Worm (Caenorhabditis elegans) whole organism, young adult: Measurements from ENCODE around the gene D2096.9.
A peak's percentile ranks its signal among the peaks of the same experiment; 100 is the strongest.

Experiments used
- ZK185.1 ChIP-seq: sonication (generic microtip); optimal IDR thresholded peaks from 2 replicates; lab custom pipeline; 2016; ENCODE audit warnings: mild to moderate bottlenecking, missing genetic modification characterization, missing compliant biosample characterization; ENCODE audit not compliant: poor library complexity, severe bottlenecking
- egl-18 ChIP-seq: fragments of 200-800 bp; sonication (Bioruptor generic); IDR thresholded peaks from 2 replicates; pipeline ENCODE4 v1.3.6; 2022; ENCODE audit warnings: missing genetic modification reagents, missing genetic modification characterization, missing compliant biosample characterization
- egl-44 ChIP-seq: fragments of 200-800 bp; sonication (Bioruptor generic); IDR thresholded peaks from 2 replicates; pipeline ENCODE4 v1.3.6; 2022; ENCODE audit warnings: missing genetic modification reagents, missing genetic modification characterization, missing compliant biosample characterization
- ets-4 ChIP-seq: fragments of 200-800 bp; sonication (Bioruptor generic); optimal IDR thresholded peaks from 2 replicates; lab custom pipeline; 2018; ENCODE audit warnings: mild to moderate bottlenecking, missing genetic modification characterization, missing compliant biosample characterization
- hmg-1.2 ChIP-seq: fragments of 200-800 bp; sonication (Bioruptor generic); IDR thresholded peaks from 2 replicates; pipeline ENCODE4 v1.3.6; 2022; ENCODE audit warnings: missing genetic modification reagents, missing genetic modification characterization, missing compliant biosample characterization
- lir-1 ChIP-seq: fragments of 200-800 bp; sonication (Bioruptor generic); conservative IDR thresholded peaks from 2 replicates; pipeline ENCODE4 v1.3.6; 2022; ENCODE audit warnings: missing genetic modification reagents, missing genetic modification characterization, missing compliant biosample characterization
- lsy-27 ChIP-seq: sonication (generic microtip); optimal IDR thresholded peaks from 2 replicates; lab custom pipeline; 2017; ENCODE audit warnings: missing genetic modification characterization, mild to moderate bottlenecking, missing compliant biosample characterization, antibody characterized with exemption, missing genotype, borderline replicate concordance; ENCODE audit not compliant: insufficient read depth
- nhr-80 ChIP-seq: sonication (generic microtip); optimal IDR thresholded peaks from 2 replicates; lab custom pipeline; 2016; ENCODE audit warnings: missing genetic modification characterization, missing compliant biosample characterization
- sptf-2 ChIP-seq: fragments of 200-800 bp; sonication (Bioruptor generic); optimal IDR thresholded peaks from 2 replicates; lab custom pipeline; 2018; ENCODE audit warnings: mild to moderate bottlenecking, missing genetic modification characterization, missing compliant biosample characterization
- unc-62 ChIP-seq: fragments of 150-350 bp; optimal IDR thresholded peaks from 2 replicates; lab custom pipeline; 2014; ENCODE audit warnings: missing biosample characterization, missing genetic modification reagents, missing genetic modification characterization

DNA sequence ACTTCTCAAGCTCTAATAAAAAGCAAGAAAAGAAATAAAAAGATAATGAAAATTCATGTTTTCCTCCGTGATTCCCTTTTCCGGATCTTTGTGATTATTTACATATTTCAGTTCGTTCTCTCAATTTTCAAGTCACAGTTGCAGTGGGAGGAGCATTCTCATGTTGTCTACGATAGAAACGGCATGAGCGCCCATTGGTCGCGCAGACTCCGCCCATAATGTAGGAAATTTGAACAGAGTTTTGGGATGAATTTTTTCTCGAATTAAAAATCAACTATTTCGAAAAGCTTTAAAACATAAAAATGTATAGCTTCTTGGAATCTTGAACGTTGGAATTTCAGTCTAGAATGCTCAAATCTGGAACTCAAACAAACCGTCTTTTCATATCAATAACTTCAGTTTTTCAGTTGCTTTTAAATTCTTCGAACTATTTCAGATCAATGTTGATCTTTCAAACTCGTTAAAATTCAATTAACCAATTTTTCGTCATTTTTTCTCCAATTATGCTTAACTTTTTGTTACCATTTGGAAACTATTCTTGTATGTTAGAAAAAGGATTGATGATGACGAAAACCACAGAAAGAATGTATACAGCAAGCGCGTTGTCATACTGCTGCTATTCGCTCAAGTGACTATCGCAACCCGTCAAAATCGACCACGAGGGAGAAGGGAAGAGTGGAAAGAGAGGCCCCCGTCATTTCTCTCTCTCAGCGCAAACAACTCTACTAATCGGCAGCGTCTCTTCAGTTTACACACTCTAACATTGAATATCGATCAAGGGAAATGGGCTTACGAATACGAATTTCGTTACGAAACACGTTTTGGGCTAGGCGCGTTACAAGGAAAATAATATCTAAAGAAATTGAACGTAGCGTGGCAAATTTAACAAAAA lies 49.2 kb upstream of the D2096.9 start:
- TF ChIP-seq ets-4 (GFP tag; lab: Kevin White, UChicago) (peak; percentile 75), egl-18 (0 out of 2 replicates have a peak, but pooled peaks have one; percentile 25), ZK185.1 (tag; lab: Kevin White, UChicago) (peak; percentile 63), egl-44 (GFP tag; lab: Robert Waterston, UW) (peak; percentile 87; the same call in 1 of the 2 replicates), sptf-2 (no peak), lsy-27 (no peak), nhr-80 (tag; lab: Kevin White, UChicago) (peak; percentile 52), hmg-1.2 (GFP tag; lab: Robert Waterston, UW) (peak; percentile 62), lir-1 (peak; percentile 57), unc-62 (GFP tag; lab: Kevin White, UChicago) (peak; percentile 94)
